Fruit fly (Drosophila melanogaster): Measurements from ENCODE around the gene CG13051.

dm6 chr3L:16269092-16269491 lies 4.2 kb upstream of the CG13051 start, which contains the start of gene CG13068:
- no peak for TF ChIP-seq CTCF (optimal IDR thresholded peaks at IDR 0.05)
- no peak for TF ChIP-seq CG8478 (optimal IDR thresholded peaks at IDR 0.05)

All from S2 (cell line).